Fruit fly (Drosophila melanogaster): ENCODE measurements around the gene CG45071.

CG45071 gene

DNA sequence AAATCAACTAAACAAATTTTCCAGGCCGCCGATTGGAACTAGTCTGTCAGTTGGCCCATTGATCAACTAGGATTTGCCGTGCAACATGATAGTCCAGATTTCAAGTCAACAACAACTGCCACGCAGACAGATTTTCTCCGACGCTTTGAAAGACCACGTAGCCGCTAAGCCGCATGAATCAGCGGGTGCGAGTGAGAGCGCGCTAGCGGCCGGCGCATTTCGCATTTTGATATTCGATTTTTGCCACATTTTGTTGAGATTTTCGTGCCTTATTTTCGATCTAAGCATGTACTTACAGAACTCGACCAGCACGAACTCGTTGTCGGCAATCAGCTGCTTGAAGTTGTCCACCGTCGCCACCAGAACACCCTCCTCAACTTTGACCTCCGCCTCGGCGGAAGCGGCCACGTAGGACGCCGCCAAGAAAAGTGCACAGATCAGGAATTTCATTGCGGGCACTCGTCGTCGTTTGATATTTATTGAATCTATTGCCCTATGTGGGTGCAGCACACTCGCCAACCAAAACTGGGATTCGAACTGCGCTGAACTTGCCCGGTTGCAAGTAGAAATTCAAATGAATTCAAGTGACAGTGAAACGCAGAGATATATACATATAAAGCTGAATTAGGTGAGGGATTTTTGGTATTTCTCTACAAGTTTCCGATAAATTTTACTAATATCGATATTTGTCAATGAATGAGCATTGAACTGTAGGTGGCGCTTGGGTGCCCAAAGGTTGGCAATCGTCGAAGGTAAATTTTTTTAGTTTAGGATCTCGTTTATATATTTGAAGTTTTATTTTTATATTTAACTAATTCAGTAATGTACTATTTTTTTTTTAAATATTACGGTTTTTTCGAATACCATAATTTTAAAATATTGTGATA, 36.6 kb downstream of the CG45071 start, which contains the start of gene Pdi (continued):
- no peak for TF ChIP-seq klu (GFP tag; IDR thresholded peaks at IDR 0.05)
- TF ChIP-seq nmo (GFP tag; optimal IDR thresholded peaks at IDR 0.05): peak; percentile 62
- TF ChIP-seq CG18599 (GFP tag; optimal IDR thresholded peaks at IDR 0.05): no peak
- no peak for TF ChIP-seq CG7786 (GFP tag; optimal IDR thresholded peaks at IDR 0.05)
- TF ChIP-seq eve (GFP tag; optimal IDR thresholded peaks at IDR 0.05): no peak
- no peak for TF ChIP-seq az2 (GFP tag; optimal IDR thresholded peaks at IDR 0.05)
- no peak for TF ChIP-seq CG18619 (GFP tag; optimal IDR thresholded peaks at IDR 0.05)
- TF ChIP-seq Dbx (GFP tag; IDR thresholded peaks at IDR 0.05): 0 out of 3 replicates have a peak, but pooled peaks have one; percentile 33
- TF ChIP-seq unpg (GFP tag; optimal IDR thresholded peaks at IDR 0.05): peak; percentile 30
- peak; percentile 41 for TF ChIP-seq nerfin-1 (tag; optimal IDR thresholded peaks at IDR 0.05)
- 0 out of 2 replicates have a peak, but pooled peaks have one; percentile 25 for TF ChIP-seq CG31441 (GFP tag; IDR thresholded peaks at IDR 0.05)
- no peak for TF ChIP-seq tup (GFP tag; optimal IDR thresholded peaks at IDR 0.05)
- TF ChIP-seq Mrtf (GFP tag; IDR thresholded peaks at IDR 0.05): no peak
- TF ChIP-seq CG16815 (GFP tag; optimal IDR thresholded peaks at IDR 0.05): no peak
- TF ChIP-seq ttk (GFP tag; IDR thresholded peaks at IDR 0.05): no peak
- peak; percentile 81 for TF ChIP-seq YL-1 (GFP tag; optimal IDR thresholded peaks at IDR 0.05)
- peak; percentile 38 for TF ChIP-seq sqz (GFP tag; optimal IDR thresholded peaks at IDR 0.05)
- peak; percentile 76; the same call in 2 of the 4 replicates for TF ChIP-seq chinmo (GFP tag; IDR thresholded peaks at IDR 0.05; ENCODE audit: partially characterized antibody)
- TF ChIP-seq hkb (optimal IDR thresholded peaks at IDR 0.05): no peak
- TF ChIP-seq hkb (GFP tag; IDR thresholded peaks at IDR 0.05): 0 out of 2 replicates have a peak, but pooled peaks have one; percentile 18
- no peak for TF ChIP-seq CG12236 (GFP tag; optimal IDR thresholded peaks at IDR 0.05)
- TF ChIP-seq CG12104 (GFP tag; optimal IDR thresholded peaks at IDR 0.05): no peak
- TF ChIP-seq Side (GFP tag; optimal IDR thresholded peaks at IDR 0.05): peak; percentile 49
- peak; percentile 34 for TF ChIP-seq bcd (GFP tag; optimal IDR thresholded peaks at IDR 0.05)
- TF ChIP-seq CG1602 (GFP tag; optimal IDR thresholded peaks at IDR 0.05): peak; percentile 0
- TF ChIP-seq pum (GFP tag; optimal IDR thresholded peaks at IDR 0.05): no peak
- no peak for TF ChIP-seq Rx (GFP tag; IDR thresholded peaks at IDR 0.05)
- TF ChIP-seq CG4282 (GFP tag; optimal IDR thresholded peaks at IDR 0.05): no peak
- TF ChIP-seq CG1792 (GFP tag; optimal IDR thresholded peaks at IDR 0.05): peak; percentile 7
- TF ChIP-seq slou (GFP tag; optimal IDR thresholded peaks at IDR 0.05): no peak
- no peak for TF ChIP-seq CG8290 (GFP tag; optimal IDR thresholded peaks at IDR 0.05)
- TF ChIP-seq CG8290 (tag; optimal IDR thresholded peaks at IDR 0.05): peak; percentile 14 to 50
- TF ChIP-seq Gsc (GFP tag; IDR thresholded peaks at IDR 0.05): no peak
- no peak for TF ChIP-seq CG12942 (GFP tag; optimal IDR thresholded peaks at IDR 0.05)
- peak; percentile 79 for TF ChIP-seq MESR4 (GFP tag; optimal IDR thresholded peaks at IDR 0.05)
- TF ChIP-seq z (GFP tag; IDR thresholded peaks at IDR 0.05): no peak
- no peak for TF ChIP-seq CG12744 (GFP tag; optimal IDR thresholded peaks at IDR 0.05)
- TF ChIP-seq CG18764 (GFP tag; optimal IDR thresholded peaks at IDR 0.05): no peak
- TF ChIP-seq Dp (GFP tag; optimal IDR thresholded peaks at IDR 0.05): peak; percentile 62
- TF ChIP-seq E2f1 (GFP tag; IDR thresholded peaks at IDR 0.05): no peak
- no peak for TF ChIP-seq twi (tag; optimal IDR thresholded peaks at IDR 0.05)
- TF ChIP-seq phol (tag; optimal IDR thresholded peaks at IDR 0.05): peak; percentile 46
- no peak for TF ChIP-seq zen2 (GFP tag; IDR thresholded peaks at IDR 0.05; ENCODE audit: partially characterized antibody)
- TF ChIP-seq tgo (GFP tag; IDR thresholded peaks at IDR 0.05): no peak
- TF ChIP-seq caup (GFP tag; optimal IDR thresholded peaks at IDR 0.05; ENCODE audit: severe bottlenecking): peak; percentile 4
- TF ChIP-seq Oaz (GFP tag; IDR thresholded peaks at IDR 0.05): no peak
- no peak for TF ChIP-seq CG31388 (GFP tag; optimal IDR thresholded peaks at IDR 0.05)
- no peak for TF ChIP-seq yki (optimal IDR thresholded peaks at IDR 0.05)
- TF ChIP-seq Blimp-1 (GFP tag; optimal IDR thresholded peaks at IDR 0.05): peak; percentile 24
- TF ChIP-seq ATbp (GFP tag; optimal IDR thresholded peaks at IDR 0.05): peak; percentile 6

Measured in whole organism, embryonic.